Fruit fly (Drosophila melanogaster) whole organism, prepupa: ENCODE measurements around the gene CG14659.

Source experiments
- CG11294 ChIP-seq: fragments of 200-800 bp; sonication (Bioruptor generic); IDR thresholded peaks from 2 replicates; pipeline ENCODE4 v1.3.6; 2022; ENCODE audit warnings: missing biosample characterization, missing genetic modification characterization
- CG3919 ChIP-seq: fragments of 200-800 bp; sonication (Bioruptor generic); optimal IDR thresholded peaks from 3 replicates; lab custom pipeline; 2016; ENCODE audit warnings: missing biosample characterization, missing genetic modification characterization
- cyc ChIP-seq: fragments of 200-800 bp; sonication (Bioruptor generic); optimal IDR thresholded peaks from 3 replicates; lab custom pipeline; 2016; ENCODE audit warnings: missing biosample characterization, missing genetic modification characterization
- esn ChIP-seq: fragments of 200-800 bp; sonication (Bioruptor generic); optimal IDR thresholded peaks from 2 replicates; lab custom pipeline; 2016; ENCODE audit warnings: missing biosample characterization, mild to moderate bottlenecking, missing genetic modification characterization, moderate library complexity

DNA sequence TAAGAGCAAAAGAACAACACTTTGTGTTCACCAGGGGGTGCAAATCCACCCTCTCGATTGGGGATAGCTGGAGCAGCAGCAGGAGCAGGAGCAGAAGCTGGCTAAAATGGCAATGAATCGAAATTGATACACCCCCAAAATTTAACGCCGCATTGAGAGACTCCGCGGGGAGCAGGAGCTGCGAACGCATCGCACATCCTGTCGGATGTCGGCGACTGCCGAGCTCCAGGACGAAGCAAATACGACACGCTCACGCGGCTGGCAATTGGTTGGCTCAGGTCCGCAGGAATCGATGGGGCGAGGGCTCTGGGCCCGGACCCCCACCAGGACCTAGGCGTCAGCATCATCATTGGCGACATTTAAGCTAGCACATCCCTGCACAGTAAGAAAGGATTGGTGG is 11.9 kb upstream of the CG14659 start:
- TF ChIP-seq CG11294 (GFP tag; lab: Robert Waterston, UW) (no peak), CG3919 (GFP tag; lab: Kevin White, UChicago) (no peak), cyc (GFP tag; lab: Kevin White, UChicago) (no peak), esn (GFP tag; lab: Kevin White, UChicago) (no peak)
